Fruit fly (Drosophila melanogaster) whole organism, wandering third instar larva: Measurements from ENCODE around the gene hid.

Experiments used
- Abd-B ChIP-seq: fragments of >200 bp; optimal IDR thresholded peaks from 2 replicates; lab custom pipeline; 2017; ENCODE audit warnings: missing biosample characterization, missing genetic modification characterization
- CG9705 ChIP-seq: fragments of 200-800 bp; sonication (Bioruptor generic); optimal IDR thresholded peaks from 2 replicates; lab custom pipeline; 2018; ENCODE audit warnings: missing biosample characterization, mild to moderate bottlenecking, missing genetic modification characterization
- CrebA ChIP-seq: fragments of 200-800 bp; sonication (Bioruptor generic); optimal IDR thresholded peaks from 2 replicates; lab custom pipeline; 2016; ENCODE audit warnings: missing biosample characterization, mild to moderate bottlenecking, missing genetic modification characterization, borderline replicate concordance
- Dif ChIP-seq: fragments of 200-275, 200-300 bp; sonication (Bioruptor generic); optimal IDR thresholded peaks from 2 replicates; lab custom pipeline; 2018; ENCODE audit warnings: missing biosample characterization, missing genetic modification characterization; ENCODE audit not compliant: partially characterized antibody
- GATAd ChIP-seq: sonication (Bioruptor generic); optimal IDR thresholded peaks from 2 replicates; lab custom pipeline; 2016; ENCODE audit warnings: missing biosample characterization, missing genetic modification characterization
- HLH106 ChIP-seq: fragments of 200-800 bp; optimal IDR thresholded peaks from 3 replicates; lab custom pipeline; 2019; ENCODE audit warnings: missing biosample characterization, mild to moderate bottlenecking, missing genetic modification characterization, moderate library complexity
- Hnf4 ChIP-seq: fragments of 200-800 bp; sonication (Bioruptor generic); optimal IDR thresholded peaks from 2 replicates; lab custom pipeline; 2016; ENCODE audit warnings: missing biosample characterization, mild to moderate bottlenecking, missing genetic modification characterization
- Hr78 ChIP-seq: fragments of >200 bp; optimal IDR thresholded peaks from 2 replicates; lab custom pipeline; 2017; ENCODE audit warnings: missing biosample characterization, missing genetic modification characterization
- Hr83 ChIP-seq: fragments of 200-300 bp; sonication (Bioruptor generic); optimal IDR thresholded peaks from 2 replicates; lab custom pipeline; 2016; ENCODE audit warnings: missing biosample characterization, mild to moderate bottlenecking, missing genetic modification characterization, moderate library complexity; ENCODE audit not compliant: poor library complexity, severe bottlenecking
- Jra ChIP-seq: sonication (Bioruptor generic); optimal IDR thresholded peaks from 2 replicates; lab custom pipeline; 2016; ENCODE audit warnings: missing biosample characterization, missing genetic modification characterization
- Mio ChIP-seq: sonication (Bioruptor generic); optimal IDR thresholded peaks from 2 replicates; lab custom pipeline; 2016; ENCODE audit warnings: missing biosample characterization, missing genetic modification characterization
- N ChIP-seq: fragments of >200 bp; optimal IDR thresholded peaks from 2 replicates; lab custom pipeline; 2018; ENCODE audit warnings: missing biosample characterization, missing external identifiers, missing genetic modification characterization
- OdsH ChIP-seq: fragments of 200-800 bp; sonication (Bioruptor generic); optimal IDR thresholded peaks from 2 replicates; lab custom pipeline; 2016; ENCODE audit warnings: missing biosample characterization, mild to moderate bottlenecking, missing genetic modification characterization
- Rel ChIP-seq, 2 experiments: fragments of 200-800 bp; sonication (Bioruptor generic) in 1 of 2; optimal IDR thresholded peaks; 2 replicates in 1 of 2; 3 replicates in 1 of 2; lab custom pipeline; 2016 to 2019; ENCODE audit warnings: mild to moderate bottlenecking in 2 of 2, missing biosample characterization in 2 of 2, missing genetic modification characterization in 2 of 2, moderate library complexity in 1 of 2
- Sp1 ChIP-seq: fragments of 200-800 bp; sonication (Bioruptor generic); optimal IDR thresholded peaks from 3 replicates; lab custom pipeline; 2019; ENCODE audit warnings: missing biosample characterization, mild to moderate bottlenecking, missing genetic modification characterization, moderate library complexity
- Vsx2 ChIP-seq: fragments of 200-300, 225-300 bp; sonication (Bioruptor generic); optimal IDR thresholded peaks from 2 replicates; lab custom pipeline; 2018; ENCODE audit warnings: missing biosample characterization, missing genetic modification characterization; ENCODE audit not compliant: partially characterized antibody
- brk ChIP-seq: fragments of 200-800 bp; sonication (Bioruptor generic); optimal IDR thresholded peaks from 2 replicates; lab custom pipeline; 2016; ENCODE audit warnings: missing biosample characterization, mild to moderate bottlenecking, missing genetic modification characterization
- dl ChIP-seq, 2 experiments: fragments of 175-275, 200-275 bp in 1 of 2; fragments of 200-275 bp in 1 of 2; sonication (Bioruptor generic); optimal IDR thresholded peaks; lab custom pipeline; 2018; ENCODE audit warnings: mild to moderate bottlenecking in 2 of 2, missing biosample characterization in 2 of 2, missing genetic modification characterization in 2 of 2, moderate library complexity in 2 of 2; ENCODE audit not compliant: partially characterized antibody in 2 of 2, insufficient read depth in 1 of 2
- foxo ChIP-seq, 2 experiments: fragments of 200-800 bp; sonication (Bioruptor generic); optimal IDR thresholded peaks; 2 replicates in 1 of 2; 3 replicates in 1 of 2; lab custom pipeline; 2016 to 2017; ENCODE audit warnings: missing biosample characterization in 2 of 2, missing genetic modification characterization in 2 of 2
- fru ChIP-seq: fragments of 200-800 bp; sonication (Bioruptor generic); optimal IDR thresholded peaks from 3 replicates; lab custom pipeline; 2016; ENCODE audit warnings: missing biosample characterization, mild to moderate bottlenecking, missing genetic modification characterization
- h ChIP-seq: fragments of 200-800 bp; sonication (Bioruptor generic); optimal IDR thresholded peaks from 3 replicates; lab custom pipeline; 2016; ENCODE audit warnings: missing biosample characterization, mild to moderate bottlenecking, missing genetic modification characterization
- lola ChIP-seq: fragments of >200 bp; optimal IDR thresholded peaks from 2 replicates; lab custom pipeline; 2017; ENCODE audit warnings: missing biosample characterization, missing genetic modification characterization
- pan ChIP-seq: fragments of >200 bp; optimal IDR thresholded peaks from 2 replicates; lab custom pipeline; 2017
- psq ChIP-seq: fragments of 200-800 bp; sonication (Bioruptor generic); optimal IDR thresholded peaks from 3 replicates; lab custom pipeline; 2017; ENCODE audit warnings: missing biosample characterization, mild to moderate bottlenecking, missing genetic modification characterization, moderate library complexity
- sage ChIP-seq: fragments of 200-800 bp; sonication (Bioruptor generic); optimal IDR thresholded peaks from 2 replicates; lab custom pipeline; 2016; ENCODE audit warnings: missing biosample characterization, mild to moderate bottlenecking, missing genetic modification characterization
- tai ChIP-seq: sonication (Bioruptor generic); optimal IDR thresholded peaks from 2 replicates; lab custom pipeline; 2016; ENCODE audit warnings: missing biosample characterization, missing genetic modification characterization
- woc ChIP-seq: sonication (Bioruptor generic); optimal IDR thresholded peaks from 2 replicates; lab custom pipeline; 2016; ENCODE audit warnings: missing biosample characterization, mild to moderate bottlenecking, missing genetic modification characterization

Gene hid

DNA sequence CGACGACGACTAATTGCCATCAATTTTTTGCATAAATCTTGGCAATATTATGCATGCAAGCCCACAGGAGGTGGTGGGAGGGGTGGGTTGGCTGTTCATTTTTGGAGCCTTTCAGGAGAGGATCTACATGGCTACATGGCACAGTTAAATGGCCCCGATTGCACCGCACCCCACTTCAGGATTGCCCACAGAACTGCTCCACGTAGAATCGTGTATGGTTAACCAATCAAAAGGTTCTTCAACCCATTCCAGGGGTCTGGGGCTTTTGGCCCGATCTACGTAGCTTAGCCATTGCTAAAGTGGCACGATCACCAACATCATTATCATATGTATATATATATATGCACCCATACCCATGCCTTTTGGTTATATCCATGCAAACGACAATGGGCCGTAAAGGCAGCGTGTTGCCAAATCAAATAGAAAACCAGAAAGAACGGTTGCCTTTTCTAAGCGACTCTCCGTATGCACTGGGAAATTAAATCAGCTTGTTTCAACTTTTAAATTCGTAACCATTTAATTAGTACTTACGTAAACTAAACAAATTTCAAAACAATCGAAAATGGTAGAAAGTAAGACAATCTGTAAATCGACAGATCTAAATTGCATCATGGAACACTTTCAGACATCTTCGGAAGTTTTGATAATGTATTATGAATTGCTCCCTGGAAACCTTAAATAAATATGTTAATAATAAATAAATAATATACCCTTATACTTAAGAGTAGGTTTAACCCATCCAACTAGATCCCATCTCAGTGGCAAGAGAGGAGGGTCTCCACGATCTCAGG is 45.8 kb upstream of the hid start:
- TF ChIP-seq psq (GFP tag; lab: Kevin White, UChicago) (peak; percentile 49), Rel (GFP tag; optimal IDR thresholded peaks at IDR 0.05; lab: Kevin White, UChicago) (no peak), Rel (tag; optimal IDR thresholded peaks at IDR 0.05; lab: Kevin White, UChicago) (no peak)

dm6 chr3L:18228954-18229627 is 43.6 kb upstream of the hid start:
- no peak for TF ChIP-seq lola (GFP tag; lab: Kevin White, UChicago)
- TF ChIP-seq GATAd (GFP tag; lab: Kevin White, UChicago): no peak
- no peak for TF ChIP-seq Hr78 (GFP tag; lab: Kevin White, UChicago)
- no peak for TF ChIP-seq psq (GFP tag; lab: Kevin White, UChicago)
- TF ChIP-seq CrebA (GFP tag; lab: Kevin White, UChicago): no peak
- TF ChIP-seq Hr83 (GFP tag; lab: Kevin White, UChicago): no peak
- TF ChIP-seq woc (GFP tag; lab: Kevin White, UChicago): no peak
- TF ChIP-seq Vsx2: no peak
- TF ChIP-seq Mio (GFP tag; lab: Kevin White, UChicago): no peak
- TF ChIP-seq pan (lab: Kevin White, UChicago): no peak
- no peak for TF ChIP-seq foxo (GFP tag; optimal IDR thresholded peaks at IDR 0.05; lab: Kevin White, UChicago)
- TF ChIP-seq dl (GFP tag; optimal IDR thresholded peaks at IDR 0.05; lab: Kevin White, UChicago; ENCODE audit: insufficient read depth in 1 of 2, partially characterized antibody in 2 of 2): no peak
- TF ChIP-seq Abd-B (GFP tag; lab: Kevin White, UChicago): no peak
- TF ChIP-seq HLH106 (tag; lab: Kevin White, UChicago): no peak
- TF ChIP-seq tai (GFP tag; lab: Kevin White, UChicago): no peak
- no peak for TF ChIP-seq OdsH (GFP tag; lab: Kevin White, UChicago)
- no peak for TF ChIP-seq fru
- no peak for TF ChIP-seq brk
- TF ChIP-seq CG9705 (GFP tag; lab: Kevin White, UChicago): no peak
- TF ChIP-seq, all 38 proteins: peak for 0

dm6 chr3L:18228527-18228926 is 43.1 kb upstream of the hid start:
- TF ChIP-seq Sp1 (GFP tag; lab: Kevin White, UChicago) (no peak), sage (GFP tag; lab: Kevin White, UChicago) (no peak), Rel (GFP tag; optimal IDR thresholded peaks at IDR 0.05; lab: Kevin White, UChicago) (no peak), Rel (tag; optimal IDR thresholded peaks at IDR 0.05; lab: Kevin White, UChicago) (no peak)
- TF ChIP-seq, all 38 proteins: peak for 0

dm6 chr3L:18227411-18227716 is 41.9 kb upstream of the hid start:
- TF ChIP-seq sage (GFP tag; lab: Kevin White, UChicago): no peak
- TF ChIP-seq Jra: no peak
- no peak for TF ChIP-seq tai (GFP tag; lab: Kevin White, UChicago)
- TF ChIP-seq dl (GFP tag; optimal IDR thresholded peaks at IDR 0.05; lab: Kevin White, UChicago; ENCODE audit: insufficient read depth in 1 of 2, partially characterized antibody in 2 of 2): no peak

DNA sequence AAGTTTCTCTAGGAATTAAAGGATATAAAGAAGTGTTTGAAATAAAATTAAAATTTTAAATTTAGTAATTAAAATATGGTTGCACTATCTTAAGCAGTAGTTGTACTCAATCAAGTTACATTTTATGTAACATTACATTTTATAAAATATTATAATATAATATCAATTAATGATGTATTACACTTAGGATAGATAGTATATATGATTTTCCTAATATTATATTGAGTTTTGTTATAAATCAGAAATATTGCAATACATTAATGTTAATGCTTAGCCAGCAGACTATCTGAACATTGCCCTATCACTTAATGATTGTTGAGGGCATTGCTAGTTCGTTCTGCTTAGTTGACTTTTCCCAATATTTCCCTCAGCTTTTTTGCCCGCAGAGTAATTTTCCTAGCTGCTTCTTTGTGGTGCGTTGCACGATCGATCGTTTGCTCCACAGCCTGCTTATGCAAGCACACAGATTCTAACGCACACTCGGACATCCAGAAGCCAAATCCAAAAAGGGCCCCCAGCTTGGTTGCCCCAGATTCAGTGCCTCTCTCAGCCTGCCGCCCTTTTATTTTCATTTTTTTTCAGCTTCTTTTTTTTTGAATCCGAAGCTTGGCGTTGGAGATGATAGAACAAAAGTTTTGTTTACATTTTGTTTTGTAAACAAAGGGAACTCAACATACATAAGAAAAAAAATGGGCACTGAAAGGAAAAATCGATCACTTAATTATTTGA is 41.4 kb upstream of the hid start:
- TF ChIP-seq CG9705 (GFP tag; lab: Kevin White, UChicago) (no peak), dl (GFP tag; optimal IDR thresholded peaks at IDR 0.05; lab: Kevin White, UChicago; ENCODE audit: insufficient read depth in 1 of 2, partially characterized antibody in 2 of 2) (no peak), Jra (no peak), GATAd (GFP tag; lab: Kevin White, UChicago) (no peak), pan (lab: Kevin White, UChicago) (no peak), HLH106 (tag; lab: Kevin White, UChicago) (no peak), woc (GFP tag; lab: Kevin White, UChicago) (no peak), N (no peak), Hnf4 (GFP tag; lab: Kevin White, UChicago) (no peak), Sp1 (GFP tag; lab: Kevin White, UChicago) (no peak), h (no peak), Dif (no peak), Rel (GFP tag; optimal IDR thresholded peaks at IDR 0.05; lab: Kevin White, UChicago) (no peak), Rel (tag; optimal IDR thresholded peaks at IDR 0.05; lab: Kevin White, UChicago) (no peak)
